Worm (Caenorhabditis elegans): ENCODE measurements around the gene C04F5.9.

ce11 chrV:5143785-5144184, 24.8 kb upstream of the C04F5.9 start, which contains the start of gene srh-129:
- TF ChIP-seq fkh-10 (GFP tag; optimal IDR thresholded peaks at IDR 0.05), result no peak
- TF ChIP-seq lin-15B (tag; optimal IDR thresholded peaks at IDR 0.05), result no peak
- no peak for TF ChIP-seq elt-2 (tag; optimal IDR thresholded peaks at IDR 0.05)
- no peak for TF ChIP-seq eor-1 (tag; optimal IDR thresholded peaks at IDR 0.05)
- TF ChIP-seq ceh-82 (tag; optimal IDR thresholded peaks at IDR 0.05), result no peak
- TF ChIP-seq lin-39 (tag; optimal IDR thresholded peaks at IDR 0.05), result no peak
- TF ChIP-seq unc-39 (tag; optimal IDR thresholded peaks at IDR 0.05), result no peak
- no peak for TF ChIP-seq elt-3 (tag; optimal IDR thresholded peaks at IDR 0.05)
- no peak for TF ChIP-seq nhr-11 (tag; optimal IDR thresholded peaks at IDR 0.05)
- TF ChIP-seq ztf-4 (tag; optimal IDR thresholded peaks at IDR 0.05), result no peak
- no peak for TF ChIP-seq pha-4 (tag; optimal IDR thresholded peaks at IDR 0.05)
- TF ChIP-seq nhr-28 (tag; optimal IDR thresholded peaks at IDR 0.05), result no peak

Data from whole organism, L3 larva.